Fruit fly (Drosophila melanogaster): ENCODE data around the gene CG31683.

The CG31683 gene

DNA sequence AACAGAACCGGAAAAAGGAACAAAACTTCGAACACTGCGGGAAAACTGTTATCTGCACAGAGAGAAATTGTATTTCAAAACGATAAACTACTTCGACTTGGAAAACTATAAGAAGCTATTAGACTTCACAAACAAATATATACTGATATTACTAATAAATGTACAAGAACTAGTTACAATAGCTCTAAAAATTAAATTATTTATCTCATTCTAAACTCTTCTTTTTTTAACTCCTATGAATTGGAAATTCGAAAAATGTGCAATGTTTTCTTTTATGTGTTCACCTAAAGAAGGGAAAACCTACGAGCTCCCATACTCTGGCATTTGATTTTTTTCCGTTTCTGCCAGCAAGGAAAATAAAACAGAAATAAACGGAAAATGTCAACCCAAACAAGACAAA, 48.4 kb downstream of the CG31683 start:
- TF ChIP-seq noc (tag; optimal IDR thresholded peaks at IDR 0.05) = no peak

DNA sequence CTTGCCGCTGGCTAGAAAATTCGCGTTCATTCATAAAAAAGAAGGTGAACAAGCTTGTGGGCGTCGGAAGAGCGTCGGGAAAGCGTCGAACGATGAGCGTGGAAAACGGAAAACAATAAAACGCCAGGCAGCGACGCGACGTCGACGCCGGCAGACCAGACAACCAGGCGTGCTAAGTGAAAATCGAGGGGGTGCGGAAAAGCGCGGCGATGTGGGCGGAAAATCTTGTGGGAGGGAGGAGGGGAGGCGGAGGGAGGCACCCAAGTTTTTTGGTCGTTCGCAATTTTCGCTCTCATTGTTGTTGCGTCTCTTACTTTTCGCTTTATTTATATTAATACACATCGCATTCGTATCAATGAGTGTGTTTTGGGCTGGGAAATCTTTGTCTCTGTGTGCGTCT, 48.9 kb downstream of the CG31683 start:
- TF ChIP-seq noc (tag; optimal IDR thresholded peaks at IDR 0.05) = no peak

DNA sequence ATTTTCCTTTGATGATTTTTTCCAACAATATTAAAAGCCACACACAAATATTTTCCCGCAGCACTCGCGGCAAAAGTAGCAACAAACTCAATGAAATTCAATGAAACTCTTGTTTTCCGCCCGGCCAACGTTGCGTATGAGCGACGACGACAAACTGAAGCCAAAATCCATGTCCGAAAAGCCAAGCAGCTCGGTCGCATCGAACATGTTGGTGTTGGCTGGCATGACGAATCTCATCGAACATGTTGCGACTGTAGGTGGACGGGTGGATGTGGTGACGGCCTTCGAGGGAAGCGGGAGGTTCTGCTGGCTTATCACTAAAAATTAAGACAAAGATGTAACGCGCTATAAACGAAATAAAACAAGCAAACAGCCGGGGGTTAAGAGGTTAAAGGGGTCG, 50.5 kb downstream of the CG31683 start:
- no peak for TF ChIP-seq noc (tag; optimal IDR thresholded peaks at IDR 0.05)

Measured in whole organism, larva.